Fruit fly (Drosophila melanogaster) whole organism, pupa: ENCODE data around the gene Srlp.

Experiments used
- CG15710 ChIP-seq: fragments of 200-800 bp; sonication (Bioruptor generic); optimal IDR thresholded peaks from 2 replicates; lab custom pipeline; 2018; ENCODE audit warnings: missing biosample characterization, mild to moderate bottlenecking, missing genetic modification characterization, moderate library complexity
- CG32121 ChIP-seq: fragments of 200-800 bp; sonication (Bioruptor generic); IDR thresholded peaks from 2 replicates; pipeline ENCODE4 v1.3.6; 2022; ENCODE audit warnings: missing biosample characterization, missing genetic modification characterization
- CG34367 ChIP-seq: fragments of 200-800 bp; sonication (Bioruptor generic); optimal IDR thresholded peaks from 2 replicates; lab custom pipeline; 2018; ENCODE audit warnings: missing biosample characterization, mild to moderate bottlenecking, missing genetic modification characterization
- EcR ChIP-seq: fragments of 200-800 bp; sonication (Bioruptor generic); optimal IDR thresholded peaks from 3 replicates; lab custom pipeline; 2019; ENCODE audit warnings: missing biosample characterization, missing genetic modification characterization, mild to moderate bottlenecking, moderate library complexity, missing genetic modification reagents
- Ets98B ChIP-seq: fragments of 200-800 bp; sonication (Bioruptor generic); IDR thresholded peaks from 2 replicates; pipeline ENCODE4 v1.3.6; 2022; ENCODE audit warnings: missing biosample characterization, missing genetic modification characterization
- Pif1B ChIP-seq: fragments of 200-800 bp; sonication (Bioruptor generic); optimal IDR thresholded peaks from 3 replicates; lab custom pipeline; 2016; ENCODE audit warnings: missing biosample characterization, missing genetic modification characterization
- Snoo ChIP-seq: fragments of 200-800 bp; sonication (Bioruptor generic); optimal IDR thresholded peaks from 3 replicates; lab custom pipeline; 2017; ENCODE audit warnings: missing biosample characterization, mild to moderate bottlenecking, missing genetic modification characterization, inconsistent platforms
- fd96Ca ChIP-seq: fragments of 200-800 bp; sonication (Bioruptor generic); IDR thresholded peaks from 3 replicates; pipeline ENCODE4 v1.3.6; 2022; ENCODE audit warnings: missing biosample characterization, missing genetic modification characterization
- rn ChIP-seq: fragments of 200-800 bp; sonication (Bioruptor generic); IDR thresholded peaks from 2 replicates; pipeline ENCODE4 v1.3.6; 2022; ENCODE audit warnings: missing biosample characterization, missing genetic modification characterization

- TF ChIP-seq fd96Ca (GFP tag; lab: Robert Waterston, UW) (no peak), Ets98B (GFP tag; lab: Robert Waterston, UW) (no peak), Snoo (tag; lab: Kevin White, UChicago) (peak; percentile 32), EcR (GFP tag; lab: Kevin White, UChicago) (no peak), rn (no peak), CG32121 (0 out of 2 replicates have a peak, but pooled peaks have one; percentile 29), Pif1B (GFP tag; lab: Kevin White, UChicago) (no peak), CG34367 (tag; lab: Kevin White, UChicago) (no peak), CG15710 (tag; lab: Kevin White, UChicago) (peak; percentile 63)
These were observed at the start of gene Srlp, which contains the start of gene Aos1 for dm6 chr3R:12433764-12434163.
